Worm (Caenorhabditis elegans) whole organism, L2 larva: ENCODE results near the gene F10E9.1.

Source experiments
- ZK546.5 ChIP-seq: sonication (generic microtip); optimal IDR thresholded peaks from 2 replicates; lab custom pipeline; 2017; ENCODE audit warnings: missing biosample characterization, missing genetic modification characterization
- blmp-1 ChIP-seq: sonication (generic microtip); optimal IDR thresholded peaks from 2 replicates; lab custom pipeline; 2017; ENCODE audit warnings: missing genetic modification characterization, mild to moderate bottlenecking, missing compliant biosample characterization, antibody characterized with exemption, moderate library complexity; ENCODE audit not compliant: insufficient read depth
- elt-1 ChIP-seq: fragments of 150-350 bp; optimal IDR thresholded peaks from 2 replicates; lab custom pipeline; 2014; ENCODE audit warnings: missing biosample characterization, missing genetic modification characterization
- lin-13 ChIP-seq: fragments of 150-350 bp; optimal IDR thresholded peaks from 2 replicates; lab custom pipeline; 2014; ENCODE audit warnings: missing biosample characterization, missing genetic modification reagents, missing genetic modification characterization
- nhr-237 ChIP-seq: fragments of 150-350 bp; optimal IDR thresholded peaks from 2 replicates; lab custom pipeline; 2014; ENCODE audit warnings: missing biosample characterization, missing genetic modification characterization
- nhr-25 ChIP-seq: fragments of 150-350 bp; sonication (generic microtip); optimal IDR thresholded peaks from 3 replicates; lab custom pipeline; 2014; ENCODE audit warnings: missing biosample characterization, missing genetic modification characterization
- snpc-4 ChIP-seq: fragments of 150-350 bp; optimal IDR thresholded peaks from 2 replicates; lab custom pipeline; 2014; ENCODE audit warnings: missing biosample characterization, missing genetic modification characterization
- zag-1 ChIP-seq: fragments of 150-350 bp; optimal IDR thresholded peaks from 2 replicates; lab custom pipeline; 2014; ENCODE audit warnings: missing biosample characterization, missing genetic modification characterization

DNA sequence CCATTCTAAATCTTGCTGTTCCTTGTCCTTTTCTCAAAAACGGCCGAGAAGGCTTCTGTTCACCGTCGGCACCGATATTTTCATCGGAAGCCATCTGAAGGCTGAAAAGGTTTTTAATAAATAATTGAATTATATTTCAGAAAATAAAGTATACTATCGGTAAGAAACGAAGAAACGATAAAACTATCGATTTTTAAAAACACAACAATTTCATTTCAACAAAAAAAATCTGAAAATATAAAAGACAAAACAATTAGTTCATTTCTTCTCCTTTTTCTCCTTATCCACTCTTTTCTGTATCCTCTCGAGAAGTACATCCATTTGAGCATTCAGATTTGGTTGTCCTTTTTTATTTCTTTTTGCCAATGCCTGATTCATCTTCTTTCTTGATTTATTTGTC is 4.5 kb upstream of the F10E9.1 start, which contains the start of gene sas-4:
- no peak for TF ChIP-seq lin-13 (GFP tag; lab: Kevin White, UChicago)
- no peak for TF ChIP-seq ZK546.5 (tag; lab: Kevin White, UChicago)
- TF ChIP-seq nhr-25 (tag; lab: Kevin White, UChicago), result no peak
- no peak for TF ChIP-seq snpc-4
- TF ChIP-seq nhr-237 (tag; lab: Kevin White, UChicago), result no peak
- no peak for TF ChIP-seq blmp-1 (tag; lab: Kevin White, UChicago)
- no peak for TF ChIP-seq elt-1 (tag; lab: Kevin White, UChicago)
- TF ChIP-seq zag-1 (tag; lab: Kevin White, UChicago), result no peak
